Worm (Caenorhabditis elegans): ENCODE measurements around the gene sss-1.
A peak's percentile ranks its signal among the peaks of the same experiment; 100 is the strongest.

Gene sss-1

ce11 chrIV:9866865-9867264 is 26.7 kb downstream of the sss-1 start (continued):
- TF ChIP-seq hmg-1.2 (GFP tag; IDR thresholded peaks at IDR 0.05) (no peak), hlh-12 (tag; optimal IDR thresholded peaks at IDR 0.05) (no peak)

- TF ChIP-seq tbx-9 (tag; optimal IDR thresholded peaks at IDR 0.05; ENCODE audit: borderline replicate concordance) (no peak), C17E4.6 (GFP tag; IDR thresholded peaks at IDR 0.05) (no peak), hsf-1 (GFP tag; IDR thresholded peaks at IDR 0.05) (no peak), F33H1.4 (GFP tag; IDR thresholded peaks at IDR 0.05) (no peak), gei-17 (GFP tag; optimal IDR thresholded peaks at IDR 0.05) (no peak), Y95B8A.8 (GFP tag; IDR thresholded peaks at IDR 0.05) (no peak), dox-1 (GFP tag; IDR thresholded peaks at IDR 0.05) (no peak), athp-1 (tag; optimal IDR thresholded peaks at IDR 0.05) (no peak), ztf-3 (GFP tag; optimal IDR thresholded peaks at IDR 0.05) (no peak), nhr-80 (tag; optimal IDR thresholded peaks at IDR 0.05) (no peak), ceh-79 (tag; optimal IDR thresholded peaks at IDR 0.05) (no peak), chd-7 (tag; optimal IDR thresholded peaks at IDR 0.05) (no peak)
These were observed 28.8 kb downstream of the sss-1 start, which contains the start of the genes K07F5.15 and K07F5.22 for ce11 chrIV:9864778-9865177. K07F5.15 (plus strand) TSS chrIV:9865078. K07F5.22 (plus strand) TSS chrIV:9865078.

- no peak for TF ChIP-seq Y79H2A.3 (GFP tag; conservative IDR thresholded peaks at IDR 0.05)
- no peak for TF ChIP-seq ztf-26 (tag; optimal IDR thresholded peaks at IDR 0.05)
- no peak for TF ChIP-seq akir-1 (GFP tag; optimal IDR thresholded peaks at IDR 0.05)
- TF ChIP-seq snpc-1.1 (tag; optimal IDR thresholded peaks at IDR 0.05; ENCODE audit: insufficient read depth): no peak
- no peak for TF ChIP-seq rpc-1 (optimal IDR thresholded peaks at IDR 0.05)
- TF ChIP-seq rpc-1 (tag; optimal IDR thresholded peaks at IDR 0.05): no peak
These were observed 29.7 kb downstream of the sss-1 start, which contains the start of gene K07F5.16 for ce11 chrIV:9863817-9864216. K07F5.16 (plus strand) TSS chrIV:9864117.

ce11 chrIV:9861921-9862320 is 31.6 kb downstream of the sss-1 start, which contains the start of gene K07F5.14:
K07F5.14 (plus strand) TSS chrIV:9862221.
- TF ChIP-seq atf-7 (tag; optimal IDR thresholded peaks at IDR 0.05) (no peak), madf-3 (GFP tag; IDR thresholded peaks at IDR 0.05) (peak; percentile 59; the same call in 1 of the 2 replicates), lsl-1 (GFP tag; optimal IDR thresholded peaks at IDR 0.05) (peak; percentile 3), madf-6 (GFP tag; IDR thresholded peaks at IDR 0.05) (peak; percentile 35; the same call in 1 of the 2 replicates), let-526 (GFP tag; IDR thresholded peaks at IDR 0.05) (no peak), mes-4 (tag; optimal IDR thresholded peaks at IDR 0.05) (no peak)

- TF ChIP-seq efl-1 (GFP tag; optimal IDR thresholded peaks at IDR 0.05) (peak; percentile 52), tlf-1 (GFP tag; optimal IDR thresholded peaks at IDR 0.05) (no peak), xnd-1 (tag; optimal IDR thresholded peaks at IDR 0.05) (peak; percentile 15), lag-1 (GFP tag; IDR thresholded peaks at IDR 0.05) (no peak), aptf-2 (GFP tag; conservative IDR thresholded peaks at IDR 0.05) (no peak), madf-6 (GFP tag; IDR thresholded peaks at IDR 0.05) (peak; percentile 77)
These were observed 34.6 kb downstream of the sss-1 start for ce11 chrIV:9858970-9859369.

ce11 chrIV:9857952-9858488 is 35.5 kb downstream of the sss-1 start, which contains the start of gene npp-1:
npp-1 (plus strand) TSS chrIV:9858488.
- peak; percentile 20 for TF ChIP-seq nhr-80 (tag; optimal IDR thresholded peaks at IDR 0.05)
- no peak for TF ChIP-seq sdz-38 (tag; optimal IDR thresholded peaks at IDR 0.05)
- peak; percentile 18 for TF ChIP-seq F23B12.7 (tag; optimal IDR thresholded peaks at IDR 0.05; ENCODE audit: insufficient read depth)
- peak; percentile 69 for TF ChIP-seq mcd-1 (GFP tag; IDR thresholded peaks at IDR 0.05)
- TF ChIP-seq attf-5 (GFP tag; optimal IDR thresholded peaks at IDR 0.05): peak; percentile 63
- peak; percentile 9 for TF ChIP-seq ceh-27 (GFP tag; optimal IDR thresholded peaks at IDR 0.05)
- TF ChIP-seq ceh-100 (GFP tag; IDR thresholded peaks at IDR 0.05): peak; percentile 83
- TF ChIP-seq snpc-4 (GFP tag; optimal IDR thresholded peaks at IDR 0.05): no peak
- TF ChIP-seq snpc-4 (tag; optimal IDR thresholded peaks at IDR 0.05): peak in 1 of 4 experiments; percentile 7
- no peak for TF ChIP-seq cebp-2 (GFP tag; IDR thresholded peaks at IDR 0.05)
- TF ChIP-seq D2030.7 (GFP tag; IDR thresholded peaks at IDR 0.05): peak; percentile 22; the same call in 1 of the 2 replicates

All from whole organism, young adult.